Worm (Caenorhabditis elegans) whole organism, L4 larva: ENCODE results near the gene Y46G5A.34.

Experiments used
- F49E8.2 ChIP-seq: sonication (generic microtip); optimal IDR thresholded peaks from 2 replicates; lab custom pipeline; 2016; ENCODE audit warnings: missing compliant biosample characterization, mild to moderate bottlenecking, missing genetic modification characterization, borderline replicate concordance
- dpl-1 ChIP-seq: fragments of 150-350 bp; optimal IDR thresholded peaks from 2 replicates; lab custom pipeline; 2014; ENCODE audit warnings: missing biosample characterization, missing genetic modification reagents, missing genetic modification characterization

- TF ChIP-seq dpl-1 (GFP tag; lab: Kevin White, UChicago) (no peak), F49E8.2 (tag; lab: Kevin White, UChicago) (no peak)
Measured at ce11 chrII:12766443-12767188, 9.9 kb upstream of the Y46G5A.34 start.
